Fruit fly (Drosophila melanogaster): ENCODE results near the gene CG34155.

Gene CG34155

DNA sequence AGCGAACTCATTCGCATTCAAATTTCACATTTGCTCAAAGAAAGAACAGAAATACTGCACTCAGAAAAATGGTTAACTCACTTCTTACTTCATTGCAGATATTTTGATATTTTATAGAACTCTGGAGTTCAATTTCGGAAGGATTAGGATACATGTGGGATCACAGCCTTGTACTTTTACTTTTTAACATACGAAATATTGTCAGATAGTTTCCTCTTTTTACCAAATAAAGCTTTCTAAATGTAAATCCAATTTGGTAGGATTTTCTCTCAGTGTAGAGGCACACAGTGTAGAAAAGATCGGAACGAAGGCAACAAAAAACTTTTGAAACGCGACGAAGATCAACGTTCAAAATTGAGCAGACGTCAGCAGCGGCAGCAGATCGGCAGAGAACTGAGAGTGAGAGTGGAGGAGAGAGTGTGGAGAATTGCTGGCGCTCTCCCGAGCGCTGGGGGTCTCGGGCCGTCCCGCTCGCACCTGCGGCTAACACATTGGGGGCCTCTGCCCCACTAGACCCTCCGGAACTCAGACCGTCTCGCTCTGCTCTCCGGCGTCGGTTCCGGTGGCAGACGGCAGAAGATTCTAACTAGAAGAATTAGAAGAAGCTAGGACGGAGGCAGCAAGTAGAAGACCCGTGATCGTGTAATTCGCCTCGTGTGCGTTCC is 27.9 kb downstream of the CG34155 start, which contains the start of gene tmod:
Gene tmod, plus strand, starts transcription at position 619 of the 665 bp plus-strand sequence.
- TF ChIP-seq Eip75B (GFP tag; optimal IDR thresholded peaks at IDR 0.05) (peak; percentile 38), cyc (GFP tag; optimal IDR thresholded peaks at IDR 0.05) (peak; percentile 49), Gug (GFP tag; IDR thresholded peaks at IDR 0.05) (peak; percentile 51), ss (GFP tag; optimal IDR thresholded peaks at IDR 0.05) (no peak), spab (GFP tag; optimal IDR thresholded peaks at IDR 0.05) (no peak), Ets96B (tag; optimal IDR thresholded peaks at IDR 0.05) (peak; percentile 17), Met (GFP tag; optimal IDR thresholded peaks at IDR 0.05) (peak; percentile 17), Hr38 (GFP tag; optimal IDR thresholded peaks at IDR 0.05) (no peak), OdsH (GFP tag; optimal IDR thresholded peaks at IDR 0.05) (peak; percentile 54), dsx (GFP tag; optimal IDR thresholded peaks at IDR 0.05; ENCODE audit: poor library complexity, severe bottlenecking) (no peak), Hr4 (GFP tag; optimal IDR thresholded peaks at IDR 0.05) (peak; percentile 76), Sox14 (GFP tag; optimal IDR thresholded peaks at IDR 0.05) (peak; percentile 51), CG9139 (GFP tag; optimal IDR thresholded peaks at IDR 0.05) (no peak), CG15336 (GFP tag; IDR thresholded peaks at IDR 0.05) (peak; percentile 85), CG31627 (GFP tag; optimal IDR thresholded peaks at IDR 0.05) (peak; percentile 34), Sox15 (GFP tag; optimal IDR thresholded peaks at IDR 0.05) (no peak), Ets21C (GFP tag; optimal IDR thresholded peaks at IDR 0.05) (peak; percentile 15), pdm3 (GFP tag; optimal IDR thresholded peaks at IDR 0.05) (peak; percentile 59), CG3919 (GFP tag; optimal IDR thresholded peaks at IDR 0.05) (peak; percentile 59), CG8632 (GFP tag; optimal IDR thresholded peaks at IDR 0.05) (no peak), Hr39 (GFP tag; optimal IDR thresholded peaks at IDR 0.05) (peak; percentile 26), topi (GFP tag; optimal IDR thresholded peaks at IDR 0.05) (peak; percentile 39), CG4318 (GFP tag; optimal IDR thresholded peaks at IDR 0.05) (peak; percentile 17), svp (GFP tag) (peak; percentile 66), fkh (GFP tag; optimal IDR thresholded peaks at IDR 0.05) (peak; percentile 19), CG32006 (GFP tag; optimal IDR thresholded peaks at IDR 0.05) (peak; percentile 67), fd85E (GFP tag; optimal IDR thresholded peaks at IDR 0.05) (no peak), CG11902 (GFP tag; optimal IDR thresholded peaks at IDR 0.05) (no peak), net (GFP tag; optimal IDR thresholded peaks at IDR 0.05) (peak; percentile 39), dac (GFP tag; optimal IDR thresholded peaks at IDR 0.05) (peak; percentile 45), fd59A (GFP tag; optimal IDR thresholded peaks at IDR 0.05) (no peak), CG3032 (tag; optimal IDR thresholded peaks at IDR 0.05) (peak; percentile 13), CG11762 (GFP tag; optimal IDR thresholded peaks at IDR 0.05; ENCODE audit: insufficient read depth) (peak; percentile 19), Blimp-1 (GFP tag; optimal IDR thresholded peaks at IDR 0.05) (no peak), lz (GFP tag; optimal IDR thresholded peaks at IDR 0.05) (peak; percentile 42), salr (GFP tag; optimal IDR thresholded peaks at IDR 0.05) (peak in 1 of 2 experiments; percentile 34), CG11294 (GFP tag; IDR thresholded peaks at IDR 0.05) (no peak), Lpt (GFP tag; optimal IDR thresholded peaks at IDR 0.05) (peak; percentile 29), achi (GFP tag; optimal IDR thresholded peaks at IDR 0.05) (peak; percentile 49), CG10631 (GFP tag; optimal IDR thresholded peaks at IDR 0.05) (peak; percentile 58), esn (GFP tag; optimal IDR thresholded peaks at IDR 0.05) (peak; percentile 36), CG1621 (tag; optimal IDR thresholded peaks at IDR 0.05) (peak; percentile 75), CG8319 (GFP tag; optimal IDR thresholded peaks at IDR 0.05) (no peak), CG7368 (GFP tag; optimal IDR thresholded peaks at IDR 0.05) (peak; percentile 19), CG6854 (GFP tag; optimal IDR thresholded peaks at IDR 0.05) (peak; percentile 19), acj6 (GFP tag; optimal IDR thresholded peaks at IDR 0.05) (peak; percentile 43), vri (GFP tag; optimal IDR thresholded peaks at IDR 0.05) (no peak), CG6808 (GFP tag; optimal IDR thresholded peaks at IDR 0.05) (no peak), CG6792 (GFP tag; optimal IDR thresholded peaks at IDR 0.05) (peak; percentile 31), eg (GFP tag; IDR thresholded peaks at IDR 0.05) (peak; percentile 72; the same call in 2 of the 3 replicates), Eip78C (GFP tag) (peak; percentile 83)
